Worm (Caenorhabditis elegans) whole organism, mixed stage, embryonic: ENCODE measurements around the gene R01H2.8.

ENCODE experiments used
- ceh-39 ChIP-seq: fragments of 150-350 bp; optimal IDR thresholded peaks from 2 replicates; lab custom pipeline; 2014; ENCODE audit warnings: missing biosample characterization, missing genetic modification characterization
- mab-5 ChIP-seq: fragments of 150-350 bp; optimal IDR thresholded peaks from 2 replicates; lab custom pipeline; 2014; ENCODE audit warnings: missing biosample characterization, missing genetic modification characterization
- mep-1 ChIP-seq: fragments of 150-350 bp; optimal IDR thresholded peaks from 2 replicates; lab custom pipeline; 2017; ENCODE audit warnings: missing biosample characterization, missing genetic modification reagents, missing genetic modification characterization, inconsistent platforms
- nhr-12 ChIP-seq: fragments of 150-350 bp; optimal IDR thresholded peaks from 2 replicates; lab custom pipeline; 2014; ENCODE audit warnings: missing biosample characterization, missing genetic modification characterization
- nhr-2 ChIP-seq: fragments of 150-350 bp; optimal IDR thresholded peaks from 2 replicates; lab custom pipeline; 2014; ENCODE audit warnings: missing biosample characterization, missing genetic modification characterization
- pha-4 ChIP-seq: fragments of 150-350 bp; optimal IDR thresholded peaks from 2 replicates; lab custom pipeline; 2018; ENCODE audit warnings: missing biosample characterization, missing genetic modification reagents, missing genetic modification characterization
- unc-39 ChIP-seq: fragments of 150-350 bp; optimal IDR thresholded peaks from 2 replicates; lab custom pipeline; 2014; ENCODE audit warnings: missing biosample characterization, missing genetic modification characterization
- unc-62 ChIP-seq: fragments of 150-350 bp; optimal IDR thresholded peaks from 2 replicates; lab custom pipeline; 2014; ENCODE audit warnings: missing biosample characterization, missing genetic modification reagents, missing genetic modification characterization
- ztf-11 ChIP-seq: fragments of 150-350 bp; optimal IDR thresholded peaks from 2 replicates; lab custom pipeline; 2014; ENCODE audit warnings: missing biosample characterization, missing genetic modification characterization

- TF ChIP-seq nhr-12 (tag; lab: Kevin White, UChicago): no peak
- no peak for TF ChIP-seq unc-39
- no peak for TF ChIP-seq ztf-11 (tag; lab: Kevin White, UChicago)
- no peak for TF ChIP-seq mab-5 (tag; lab: Kevin White, UChicago)
- no peak for TF ChIP-seq mep-1 (tag; lab: Kevin White, UChicago)
- TF ChIP-seq ceh-39 (tag; lab: Kevin White, UChicago): no peak
- no peak for TF ChIP-seq pha-4 (tag; lab: Kevin White, UChicago)
- TF ChIP-seq unc-62: no peak
- no peak for TF ChIP-seq nhr-2
These were observed 8.2 kb upstream of the R01H2.8 start, which contains the start of gene egg-2 for ce11 chrIII:7060531-7061095.
